Fruit fly (Drosophila melanogaster) whole organism, adult: Measurements from ENCODE around the gene CG31100.
A peak's percentile ranks its signal among the peaks of the same experiment; 100 is the strongest.

Source experiments
- CG11617 ChIP-seq: fragments of 200-800 bp; sonication (Bioruptor generic); optimal IDR thresholded peaks from 2 replicates; lab custom pipeline; 2017; ENCODE audit warnings: mild to moderate bottlenecking, missing biosample characterization, missing genetic modification reagents, missing genetic modification characterization
- CG12768 ChIP-seq: fragments of 200-800 bp; sonication (Bioruptor generic); optimal IDR thresholded peaks from 2 replicates; lab custom pipeline; 2017; ENCODE audit warnings: missing biosample characterization, missing genetic modification characterization, mild to moderate bottlenecking, moderate library complexity, missing genetic modification reagents
- CG14711 ChIP-seq: fragments of 200-800 bp; sonication (Bioruptor generic); optimal IDR thresholded peaks from 2 replicates; lab custom pipeline; 2018; ENCODE audit warnings: missing biosample characterization, mild to moderate bottlenecking, missing genetic modification characterization, moderate library complexity
- CG1620 ChIP-seq: fragments of 200-800 bp; sonication (Bioruptor generic); optimal IDR thresholded peaks from 2 replicates; lab custom pipeline; 2016; ENCODE audit warnings: missing biosample characterization, missing genetic modification characterization
- CG33017 ChIP-seq: fragments of 200-800 bp; sonication (Bioruptor generic); optimal IDR thresholded peaks from 2 replicates; lab custom pipeline; 2018; ENCODE audit warnings: missing biosample characterization, mild to moderate bottlenecking, missing genetic modification characterization, moderate library complexity
- CG5204 ChIP-seq: fragments of 200-800 bp; sonication (Bioruptor generic); optimal IDR thresholded peaks from 2 replicates; lab custom pipeline; 2016; ENCODE audit warnings: missing biosample characterization, missing genetic modification characterization
- CG7045 ChIP-seq: fragments of 200-800 bp; sonication (Bioruptor generic); optimal IDR thresholded peaks from 2 replicates; lab custom pipeline; 2017; ENCODE audit warnings: missing biosample characterization, mild to moderate bottlenecking, missing genetic modification characterization
- CG7101 ChIP-seq: fragments of 200-800 bp; sonication (Bioruptor generic); optimal IDR thresholded peaks from 2 replicates; lab custom pipeline; 2018; ENCODE audit warnings: missing biosample characterization, mild to moderate bottlenecking, missing genetic modification characterization, moderate library complexity
- Clk ChIP-seq: fragments of 200-800 bp; sonication (Bioruptor generic); optimal IDR thresholded peaks from 2 replicates; lab custom pipeline; 2017; ENCODE audit warnings: missing biosample characterization, missing genetic modification characterization
- Crg-1 ChIP-seq: fragments of 200-800 bp; sonication (Bioruptor generic); optimal IDR thresholded peaks from 2 replicates; lab custom pipeline; 2016; ENCODE audit warnings: missing biosample characterization, missing genetic modification characterization
- Hr96 ChIP-seq: fragments of 200-800 bp; sonication (Bioruptor generic); optimal IDR thresholded peaks from 2 replicates; lab custom pipeline; 2016; ENCODE audit warnings: missing biosample characterization, missing genetic modification characterization
- Mnt ChIP-seq: fragments of 200-800 bp; sonication (Bioruptor generic); optimal IDR thresholded peaks from 2 replicates; lab custom pipeline; 2016; ENCODE audit warnings: missing biosample characterization, mild to moderate bottlenecking, missing genetic modification characterization
- bab1 ChIP-seq: fragments of 200-800 bp; sonication (Bioruptor generic); optimal IDR thresholded peaks from 3 replicates; lab custom pipeline; 2019; ENCODE audit warnings: missing biosample characterization, mild to moderate bottlenecking, missing genetic modification characterization, moderate library complexity
- cic ChIP-seq: fragments of 200-800 bp; sonication (Bioruptor generic); optimal IDR thresholded peaks from 2 replicates; lab custom pipeline; 2017; ENCODE audit warnings: missing biosample characterization, mild to moderate bottlenecking, missing genetic modification characterization, moderate library complexity
- cnc ChIP-seq, 2 experiments: fragments of >200 bp; optimal IDR thresholded peaks; 2 replicates each; lab custom pipeline; 2017
- kay ChIP-seq: fragments of 200-800 bp; sonication (Bioruptor generic); peaks from one replicate; lab custom pipeline; 2016; ENCODE audit warnings: missing biosample characterization, missing genetic modification characterization, borderline replicate concordance
- ovo ChIP-seq: fragments of 200-800 bp; sonication (Bioruptor generic); optimal IDR thresholded peaks from 2 replicates; lab custom pipeline; 2016; ENCODE audit warnings: missing biosample characterization, missing genetic modification characterization
- pad ChIP-seq: fragments of 200-800 bp; sonication (Bioruptor generic); optimal IDR thresholded peaks from 3 replicates; lab custom pipeline; 2017; ENCODE audit warnings: missing biosample characterization, missing genetic modification characterization, mild to moderate bottlenecking, moderate library complexity, missing genetic modification reagents
- tj ChIP-seq: fragments of 200-800 bp; sonication (Bioruptor generic); optimal IDR thresholded peaks from 3 replicates; lab custom pipeline; 2017; ENCODE audit warnings: missing biosample characterization, mild to moderate bottlenecking, missing genetic modification characterization, moderate library complexity
- toe ChIP-seq: fragments of 200-800 bp; sonication (Bioruptor generic); optimal IDR thresholded peaks from 2 replicates; lab custom pipeline; 2016; ENCODE audit warnings: missing biosample characterization, missing genetic modification characterization

CG31100 gene

DNA sequence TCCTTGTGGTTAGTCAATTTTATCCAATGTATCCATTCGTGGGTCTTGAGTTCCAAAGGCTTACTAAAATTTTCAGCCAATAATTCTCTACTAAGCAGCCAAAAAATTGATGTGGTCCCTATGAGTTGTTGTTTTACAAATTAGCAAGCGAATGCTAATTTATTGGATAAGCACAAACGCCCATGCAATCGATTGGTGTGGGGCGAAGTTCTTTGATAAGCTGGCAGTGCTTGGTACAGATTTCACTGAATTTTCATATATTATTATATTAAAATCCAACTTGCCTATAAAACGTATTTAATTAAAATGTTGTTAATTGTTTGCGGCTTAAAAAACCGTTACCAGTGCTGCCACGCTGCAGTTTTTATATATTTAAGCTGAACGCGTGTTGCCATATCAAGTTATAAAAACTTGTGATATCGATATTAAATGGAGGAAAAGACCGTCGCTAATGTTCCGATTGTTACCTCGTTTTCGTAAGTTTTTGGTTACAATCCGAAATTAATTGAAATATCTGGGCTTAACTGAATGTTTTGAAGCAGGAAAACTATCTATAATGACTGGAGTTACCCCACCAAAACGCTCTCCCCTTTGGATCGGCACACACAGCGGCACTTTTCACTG, at the start of gene CG31100, which contains the start of gene CG11980:
Gene CG31100 (minus strand): TSS at position 51 of the 624 bp plus-strand sequence.
Gene CG11980 (plus strand): TSS at position 418 of the 624 bp plus-strand sequence.
- TF ChIP-seq bab1 (GFP tag; lab: Kevin White, UChicago) (peak; percentile 34), Mnt (GFP tag; lab: Kevin White, UChicago) (peak; percentile 39), cnc (optimal IDR thresholded peaks at IDR 0.05; lab: Kevin White, UChicago) (no peak), Hr96 (GFP tag; lab: Kevin White, UChicago) (no peak), CG14711 (tag; lab: Kevin White, UChicago) (no peak)

DNA sequence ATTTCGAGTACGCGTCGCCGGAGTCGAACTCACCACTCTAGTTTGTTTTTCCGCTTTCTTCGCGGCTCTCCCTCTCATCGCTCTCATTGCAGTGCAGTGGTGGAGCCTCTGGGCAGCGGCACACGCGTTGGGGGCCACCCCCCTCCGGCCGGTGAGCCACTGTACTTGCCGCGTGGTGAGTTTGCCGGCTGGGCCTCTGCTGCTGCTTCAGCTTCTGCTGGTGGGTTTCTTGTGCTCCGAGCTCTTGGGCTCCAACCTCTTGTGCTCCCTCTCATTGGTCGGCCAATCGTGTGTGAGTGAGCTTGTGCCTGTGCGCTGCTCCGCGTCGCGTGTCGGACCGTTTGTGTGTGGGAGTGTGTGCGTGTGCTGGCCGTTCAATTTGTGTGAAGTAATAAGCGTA, 49.6 kb upstream of the CG31100 start:
- TF ChIP-seq tj (peak; percentile 52), cnc (optimal IDR thresholded peaks at IDR 0.05; lab: Kevin White, UChicago) (no peak), CG7101 (tag; lab: Kevin White, UChicago) (peak; percentile 46), bab1 (GFP tag; lab: Kevin White, UChicago) (peak; percentile 35), Mnt (GFP tag; lab: Kevin White, UChicago) (peak; percentile 87), pad (GFP tag; lab: Kevin White, UChicago) (peak; percentile 88), CG33017 (tag; lab: Kevin White, UChicago) (peak; percentile 61), CG12768 (GFP tag; lab: Kevin White, UChicago) (peak; percentile 71), Clk (GFP tag; lab: Kevin White, UChicago) (peak; percentile 35), CG7045 (GFP tag; lab: Kevin White, UChicago) (peak; percentile 34), Crg-1 (GFP tag; lab: Kevin White, UChicago) (peak; percentile 9), ovo (GFP tag; lab: Kevin White, UChicago) (peak; percentile 40), kay (GFP tag; lab: Kevin White, UChicago) (no peak), CG14711 (tag; lab: Kevin White, UChicago) (peak; percentile 17), CG1620 (GFP tag; lab: Kevin White, UChicago) (no peak), CG11617 (no peak), CG5204 (GFP tag; lab: Kevin White, UChicago) (no peak), toe (GFP tag; lab: Kevin White, UChicago) (no peak), cic (peak; percentile 92), Hr96 (GFP tag; lab: Kevin White, UChicago) (peak; percentile 42)

DNA sequence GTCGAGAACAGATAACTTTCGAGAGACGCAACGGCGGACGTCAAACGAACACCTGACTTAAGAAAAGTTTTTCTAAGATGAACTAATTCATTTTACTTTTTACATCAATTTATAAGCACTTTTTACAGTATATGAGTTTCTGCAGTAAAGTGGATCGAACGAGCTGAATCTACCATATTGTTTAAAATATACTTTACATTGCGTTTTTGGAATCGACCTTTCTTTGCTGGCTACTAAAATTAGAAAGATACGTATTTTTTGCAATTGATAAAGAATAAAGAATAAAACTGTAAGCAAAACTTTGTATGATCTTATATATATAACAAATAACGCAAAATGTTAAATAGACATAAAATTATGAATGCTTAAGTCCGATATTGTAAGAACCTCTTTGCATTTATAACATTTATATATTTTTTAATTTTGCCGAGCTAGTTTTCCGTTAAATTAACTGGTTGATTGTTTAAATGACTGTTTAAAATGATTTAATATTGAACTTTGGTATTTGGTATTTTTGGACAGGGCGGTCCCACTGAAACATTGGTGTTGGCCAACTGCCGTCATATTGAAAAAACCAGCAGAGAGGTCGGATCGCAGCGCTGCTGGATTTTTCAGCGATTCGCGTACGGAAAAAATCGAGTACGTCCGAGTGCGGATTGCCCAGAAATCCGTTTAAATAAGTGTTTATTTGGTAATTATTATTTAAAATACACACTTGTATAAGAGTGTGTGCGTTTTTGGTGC, 48.7 kb upstream of the CG31100 start, which contains the start of gene Kdm2:
Gene Kdm2 (plus strand): TSS at position 559 of the 744 bp plus-strand sequence.
- TF ChIP-seq cnc (optimal IDR thresholded peaks at IDR 0.05; lab: Kevin White, UChicago) (no peak), CG14711 (tag; lab: Kevin White, UChicago) (no peak), CG7101 (tag; lab: Kevin White, UChicago) (peak; percentile 55), CG12768 (GFP tag; lab: Kevin White, UChicago) (peak; percentile 2), CG1620 (GFP tag; lab: Kevin White, UChicago) (peak; percentile 49), Crg-1 (GFP tag; lab: Kevin White, UChicago) (no peak), ovo (GFP tag; lab: Kevin White, UChicago) (no peak), CG7045 (GFP tag; lab: Kevin White, UChicago) (no peak), cic (peak; percentile 2), kay (GFP tag; lab: Kevin White, UChicago) (peak; percentile 59), Mnt (GFP tag; lab: Kevin White, UChicago) (peak; percentile 3), tj (peak; percentile 14), CG33017 (tag; lab: Kevin White, UChicago) (peak; percentile 49), bab1 (GFP tag; lab: Kevin White, UChicago) (peak; percentile 47)

DNA sequence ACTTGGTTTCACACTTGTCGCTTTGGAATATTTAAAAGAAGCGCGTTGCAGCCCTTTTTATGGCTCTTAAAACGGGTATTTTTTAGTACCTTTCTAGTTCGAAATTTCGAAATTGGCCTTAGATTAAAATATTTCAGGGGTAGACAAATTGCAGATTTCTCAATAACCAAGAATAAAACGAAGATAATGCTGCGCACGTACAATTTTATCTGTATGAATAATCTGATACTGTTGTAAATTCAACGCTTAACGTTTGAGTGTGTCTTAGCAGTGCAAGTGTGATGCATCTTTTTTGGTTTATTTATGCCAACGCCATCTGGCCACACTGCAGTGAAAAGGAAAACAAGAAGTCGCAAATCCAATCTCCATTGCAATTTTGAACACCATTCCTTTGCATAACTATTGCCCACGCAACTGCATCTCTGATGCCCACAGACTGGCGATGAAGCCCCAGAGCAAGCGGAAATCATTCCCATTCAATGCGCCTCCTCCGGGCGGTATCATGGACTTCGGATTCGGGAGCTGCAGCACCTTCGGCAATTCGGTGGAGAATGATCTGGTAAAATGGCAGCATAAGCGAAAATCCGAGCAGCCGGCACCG, 47.2 kb upstream of the CG31100 start, which contains the start of gene Nmdmc:
Gene Nmdmc (minus strand): TSS at position 37 of the 601 bp plus-strand sequence.
- peak; percentile 19 for TF ChIP-seq bab1 (GFP tag; lab: Kevin White, UChicago)
- peak; percentile 3 for TF ChIP-seq cic
- no peak for TF ChIP-seq Hr96 (GFP tag; lab: Kevin White, UChicago)
- no peak for TF ChIP-seq tj
- TF ChIP-seq CG7045 (GFP tag; lab: Kevin White, UChicago) = no peak

DNA sequence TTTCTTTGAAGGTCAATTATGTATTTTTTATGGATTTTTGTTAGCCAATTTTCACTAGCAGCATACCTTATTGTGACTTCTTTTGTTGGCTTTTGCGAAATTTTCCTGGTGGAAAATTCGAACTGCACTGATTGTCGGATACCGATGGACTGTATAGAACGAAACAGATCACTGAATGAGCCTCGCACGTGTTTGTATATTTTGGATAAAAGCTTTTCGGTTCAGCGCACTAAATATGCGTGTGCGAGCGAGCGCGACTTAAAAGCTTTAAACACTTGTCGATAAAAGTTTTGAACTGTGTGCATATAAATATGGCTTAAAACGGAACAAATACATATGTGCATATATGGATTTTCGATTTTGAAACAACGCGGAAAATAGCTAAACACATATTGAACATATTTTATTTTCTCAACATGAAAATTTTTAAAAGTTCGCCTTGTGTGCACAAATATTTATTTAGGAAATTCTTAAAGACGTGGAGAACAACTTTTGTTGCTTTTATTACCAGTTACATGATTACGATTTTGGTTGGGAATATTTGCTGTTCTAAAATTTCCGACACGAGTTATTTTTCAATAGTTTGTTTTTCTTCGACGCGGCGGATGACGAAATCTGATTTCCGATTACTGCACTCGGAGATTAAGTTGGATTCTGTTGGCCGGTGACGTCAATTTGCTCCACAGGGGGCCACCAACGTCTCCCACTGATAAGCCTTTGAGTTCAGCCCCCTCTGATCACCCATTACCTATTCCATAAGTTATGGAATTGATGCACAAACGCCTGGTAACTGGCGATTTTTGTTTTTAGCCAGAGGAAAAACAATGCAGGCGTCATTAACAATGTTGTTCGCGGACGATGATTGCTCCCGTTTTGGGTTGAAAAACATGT, 45.9 kb upstream of the CG31100 start:
- TF ChIP-seq CG1620 (GFP tag; lab: Kevin White, UChicago) = no peak
- peak; percentile 32 for TF ChIP-seq Mnt (GFP tag; lab: Kevin White, UChicago)
